Fruit fly (Drosophila melanogaster) whole organism, embryonic: Measurements from ENCODE around the gene CG34288.

Source experiments
- Abd-B ChIP-seq: fragments of 200-800 bp; sonication (Bioruptor generic); optimal IDR thresholded peaks from 2 replicates; lab custom pipeline; 2018; ENCODE audit warnings: missing biosample characterization, mild to moderate bottlenecking, missing genetic modification characterization, moderate library complexity
- Atf3 ChIP-seq: fragments of 200-800 bp; sonication (Bioruptor generic); optimal IDR thresholded peaks from 3 replicates; lab custom pipeline; 2016; ENCODE audit warnings: missing biosample characterization, missing genetic modification characterization
- Bteb2 ChIP-seq: fragments of 200-800 bp; sonication (Bioruptor generic); optimal IDR thresholded peaks from 2 replicates; lab custom pipeline; 2016; ENCODE audit warnings: missing biosample characterization, missing genetic modification characterization
- CG10147 ChIP-seq: fragments of 200-800 bp; sonication (Bioruptor generic); optimal IDR thresholded peaks from 2 replicates; lab custom pipeline; 2019; ENCODE audit warnings: missing biosample characterization, mild to moderate bottlenecking, missing genetic modification characterization, moderate library complexity
- CG11247 ChIP-seq: fragments of 200-800 bp; sonication (Bioruptor generic); IDR thresholded peaks from 2 replicates; pipeline ENCODE4 v1.3.6; 2022; ENCODE audit warnings: missing biosample characterization, missing genetic modification characterization
- CG14860 ChIP-seq: fragments of 200-800 bp; sonication (Bioruptor generic); IDR thresholded peaks from 3 replicates; pipeline ENCODE4 v1.3.6; 2022; ENCODE audit warnings: missing biosample characterization, missing genetic modification characterization; ENCODE audit not compliant: partially characterized antibody
- CG17328 ChIP-seq: fragments of 200-800 bp; sonication (Bioruptor generic); IDR thresholded peaks from 2 replicates; pipeline ENCODE4 v1.3.6; 2022; ENCODE audit warnings: missing biosample characterization, missing genetic modification characterization
- CG18764 ChIP-seq: fragments of 200-800 bp; sonication (Bioruptor generic); optimal IDR thresholded peaks from 3 replicates; lab custom pipeline; 2016; ENCODE audit warnings: missing biosample characterization, missing genetic modification characterization
- CG2889 ChIP-seq: fragments of 200-800 bp; sonication (Bioruptor generic); IDR thresholded peaks from 3 replicates; pipeline ENCODE4 v1.3.6; 2022; ENCODE audit warnings: missing biosample characterization, missing genetic modification characterization
- CG31224 ChIP-seq: fragments of 200-800 bp; sonication (Bioruptor generic); IDR thresholded peaks from 2 replicates; pipeline ENCODE4 v1.3.6; 2022; ENCODE audit warnings: missing biosample characterization, missing genetic modification characterization
- CG34224 ChIP-seq: fragments of 200-800 bp; sonication (Bioruptor generic); IDR thresholded peaks from 3 replicates; pipeline ENCODE4 v1.3.6; 2022; ENCODE audit warnings: missing biosample characterization, missing genetic modification characterization; ENCODE audit not compliant: partially characterized antibody
- CG4730 ChIP-seq: fragments of 200-800 bp; sonication (Bioruptor generic); IDR thresholded peaks from 2 replicates; pipeline ENCODE4 v1.3.6; 2022; ENCODE audit warnings: missing biosample characterization, missing genetic modification characterization
- CG6175 ChIP-seq: fragments of 200-800 bp; sonication (Bioruptor generic); IDR thresholded peaks from 3 replicates; pipeline ENCODE4 v1.3.6; 2022; ENCODE audit warnings: missing biosample characterization, missing genetic modification characterization
- CG6689 ChIP-seq: fragments of 200-800 bp; sonication (Bioruptor generic); IDR thresholded peaks from 2 replicates; pipeline ENCODE4 v1.3.6; 2022; ENCODE audit warnings: missing biosample characterization, missing genetic modification characterization
- CG6791 ChIP-seq: fragments of 200-800 bp; sonication (Bioruptor generic); IDR thresholded peaks from 3 replicates; pipeline ENCODE4 v1.3.6; 2022; ENCODE audit warnings: missing biosample characterization, missing genetic modification characterization; ENCODE audit not compliant: partially characterized antibody
- CG6813 ChIP-seq: fragments of 200-800 bp; sonication (Bioruptor generic); optimal IDR thresholded peaks from 2 replicates; lab custom pipeline; 2017; ENCODE audit warnings: missing biosample characterization, missing genetic modification characterization, mild to moderate bottlenecking, moderate library complexity, missing genetic modification reagents
- CG8944 ChIP-seq: fragments of 200-800 bp; sonication (Bioruptor generic); optimal IDR thresholded peaks from 3 replicates; lab custom pipeline; 2016; ENCODE audit warnings: missing biosample characterization, missing genetic modification characterization
- CG9215 ChIP-seq: fragments of 200-800 bp; sonication (Bioruptor generic); IDR thresholded peaks from 2 replicates; pipeline ENCODE4 v1.3.6; 2022; ENCODE audit warnings: missing biosample characterization, missing genetic modification characterization
- CoRest ChIP-seq: fragments of 200-800 bp; sonication (Bioruptor generic); optimal IDR thresholded peaks from 3 replicates; lab custom pipeline; 2018; ENCODE audit warnings: missing biosample characterization, mild to moderate bottlenecking, missing genetic modification characterization, moderate library complexity
- D19A ChIP-seq: fragments of 200-800 bp; optimal IDR thresholded peaks from 3 replicates; lab custom pipeline; 2019; ENCODE audit warnings: missing biosample characterization, mild to moderate bottlenecking, missing genetic modification characterization, moderate library complexity
- Dfd ChIP-seq, 2 experiments: fragments of >200 bp; optimal IDR thresholded peaks; 2 replicates each; lab custom pipeline; 2017; ENCODE audit warnings: missing biosample characterization in 2 of 2, missing genetic modification characterization in 2 of 2
- Ets97D ChIP-seq: fragments of 200-800 bp; sonication (Bioruptor generic); optimal IDR thresholded peaks from 3 replicates; lab custom pipeline; 2016; ENCODE audit warnings: missing biosample characterization, missing genetic modification characterization
- Fer3 ChIP-seq: fragments of 200-800 bp; sonication (Bioruptor generic); optimal IDR thresholded peaks from 2 replicates; lab custom pipeline; 2018; ENCODE audit warnings: missing biosample characterization, mild to moderate bottlenecking, missing genetic modification characterization, moderate library complexity
- HHEX ChIP-seq: fragments of 200-800 bp; sonication (Bioruptor generic); optimal IDR thresholded peaks from 3 replicates; lab custom pipeline; 2017; ENCODE audit warnings: missing biosample characterization, mild to moderate bottlenecking, missing genetic modification characterization, missing genetic modification reagents
- HLH54F ChIP-seq: fragments of 200-800 bp; sonication (Bioruptor generic); optimal IDR thresholded peaks from 3 replicates; lab custom pipeline; 2016; ENCODE audit warnings: missing biosample characterization, missing genetic modification characterization
- Hmx ChIP-seq: fragments of 200-800 bp; sonication (Bioruptor generic); optimal IDR thresholded peaks from 2 replicates; lab custom pipeline; 2016; ENCODE audit warnings: missing biosample characterization, missing genetic modification characterization
- Kr ChIP-seq: fragments of 200-800 bp; sonication (Bioruptor generic); optimal IDR thresholded peaks from 2 replicates; lab custom pipeline; 2017; ENCODE audit warnings: missing biosample characterization, mild to moderate bottlenecking, missing genetic modification characterization
- Lpt ChIP-seq: fragments of >200 bp; optimal IDR thresholded peaks from 2 replicates; lab custom pipeline; 2018; ENCODE audit warnings: missing biosample characterization, missing genetic modification characterization
- Mrtf ChIP-seq: fragments of 200-800 bp; sonication (Bioruptor generic); IDR thresholded peaks from 3 replicates; pipeline ENCODE4 v1.3.6; 2022; ENCODE audit warnings: missing biosample characterization, missing genetic modification characterization
- Nf-YB ChIP-seq: fragments of 200-800 bp; sonication (Bioruptor generic); optimal IDR thresholded peaks from 3 replicates; lab custom pipeline; 2019; ENCODE audit warnings: missing biosample characterization, mild to moderate bottlenecking, missing genetic modification characterization, moderate library complexity
- Nf-YC ChIP-seq: fragments of 200-800 bp; optimal IDR thresholded peaks from 3 replicates; lab custom pipeline; 2019; ENCODE audit warnings: missing biosample characterization, mild to moderate bottlenecking, missing genetic modification characterization, moderate library complexity
- Oaz ChIP-seq: fragments of 200-800 bp; sonication (Bioruptor generic); IDR thresholded peaks from 2 replicates; pipeline ENCODE4 v1.3.6; 2022; ENCODE audit warnings: missing biosample characterization, missing genetic modification characterization
- Opbp ChIP-seq: fragments of 200-800 bp; sonication (Bioruptor generic); IDR thresholded peaks from 3 replicates; pipeline ENCODE4 v1.3.6; 2022; ENCODE audit warnings: missing biosample characterization, missing genetic modification characterization; ENCODE audit not compliant: partially characterized antibody
- Sox100B ChIP-seq: fragments of 200-800 bp; sonication (Bioruptor generic); optimal IDR thresholded peaks from 3 replicates; lab custom pipeline; 2018; ENCODE audit warnings: missing biosample characterization, mild to moderate bottlenecking, missing genetic modification characterization
- Spps ChIP-seq: fragments of 200-800 bp; sonication (Bioruptor generic); optimal IDR thresholded peaks from 2 replicates; lab custom pipeline; 2018; ENCODE audit warnings: missing biosample characterization, mild to moderate bottlenecking, missing genetic modification characterization
- Taf1 ChIP-seq: fragments of 200-800 bp; sonication (Bioruptor generic); IDR thresholded peaks from 2 replicates; pipeline ENCODE4 v1.3.6; 2022; ENCODE audit warnings: missing biosample characterization, missing genetic modification characterization
- ap ChIP-seq: fragments of 200-800 bp; sonication (Bioruptor generic); IDR thresholded peaks from 2 replicates; pipeline ENCODE4 v1.3.6; 2022; ENCODE audit warnings: missing biosample characterization, missing genetic modification characterization
- bsh ChIP-seq, 2 experiments: fragments of 200-800 bp; sonication (Bioruptor generic); optimal IDR thresholded peaks; 2 replicates each; lab custom pipeline; 2017 to 2018; ENCODE audit warnings: mild to moderate bottlenecking in 2 of 2, missing biosample characterization in 2 of 2, missing genetic modification characterization in 2 of 2, moderate library complexity in 1 of 2
- btn ChIP-seq: fragments of 200-800 bp; sonication (Bioruptor generic); optimal IDR thresholded peaks from 2 replicates; lab custom pipeline; 2016; ENCODE audit warnings: missing biosample characterization, missing genetic modification characterization
- cato ChIP-seq: fragments of 200-800 bp; sonication (Bioruptor generic); optimal IDR thresholded peaks from 2 replicates; lab custom pipeline; 2016; ENCODE audit warnings: missing biosample characterization, missing genetic modification characterization, borderline replicate concordance
- crc ChIP-seq: fragments of 200-800 bp; sonication (Bioruptor generic); optimal IDR thresholded peaks from 2 replicates; lab custom pipeline; 2016; ENCODE audit warnings: missing biosample characterization, missing genetic modification characterization
- crol ChIP-seq: fragments of 200-800 bp; sonication (Bioruptor generic); IDR thresholded peaks from 2 replicates; pipeline ENCODE4 v1.3.6; 2022; ENCODE audit warnings: missing biosample characterization, missing genetic modification characterization
- dpn ChIP-seq, 2 experiments: fragments of 200-800 bp; sonication (Bioruptor generic); optimal IDR thresholded peaks; 3 replicates each; lab custom pipeline; 2016; ENCODE audit warnings: missing biosample characterization in 2 of 2, missing genetic modification characterization in 2 of 2
- fd102C ChIP-seq: fragments of 200-800 bp; sonication (Bioruptor generic); optimal IDR thresholded peaks from 2 replicates; lab custom pipeline; 2018; ENCODE audit warnings: missing biosample characterization, mild to moderate bottlenecking, missing genetic modification characterization, moderate library complexity
- fru ChIP-seq: fragments of >200 bp; optimal IDR thresholded peaks from 2 replicates; lab custom pipeline; 2017
- grau ChIP-seq: fragments of 200-800 bp; optimal IDR thresholded peaks from 3 replicates; lab custom pipeline; 2019; ENCODE audit warnings: missing biosample characterization, mild to moderate bottlenecking, missing genetic modification characterization, moderate library complexity
- hbn ChIP-seq: fragments of 200-800 bp; sonication (Bioruptor generic); IDR thresholded peaks from 2 replicates; pipeline ENCODE4 v1.3.6; 2022; ENCODE audit warnings: missing biosample characterization, missing genetic modification characterization; ENCODE audit not compliant: partially characterized antibody
- nmo ChIP-seq: fragments of 200-800 bp; sonication (Bioruptor generic); optimal IDR thresholded peaks from 2 replicates; lab custom pipeline; 2018; ENCODE audit warnings: missing biosample characterization, mild to moderate bottlenecking, missing genetic modification characterization, moderate library complexity
- org-1 ChIP-seq: fragments of 200-800 bp; sonication (Bioruptor generic); optimal IDR thresholded peaks from 2 replicates; lab custom pipeline; 2017; ENCODE audit warnings: missing biosample characterization, missing genetic modification characterization
- peb ChIP-seq: fragments of 200-800 bp; sonication (Bioruptor generic); IDR thresholded peaks from 2 replicates; pipeline ENCODE4 v1.3.6; 2022; ENCODE audit warnings: missing biosample characterization, missing genetic modification characterization
- psq ChIP-seq: fragments of 200-800 bp; sonication (Bioruptor generic); optimal IDR thresholded peaks from 2 replicates; lab custom pipeline; 2017; ENCODE audit warnings: missing biosample characterization, missing genetic modification characterization
- vfl ChIP-seq: fragments of 200-800 bp; sonication (Bioruptor generic); optimal IDR thresholded peaks from 2 replicates; lab custom pipeline; 2016; ENCODE audit warnings: missing biosample characterization, missing genetic modification characterization

Gene CG34288

DNA sequence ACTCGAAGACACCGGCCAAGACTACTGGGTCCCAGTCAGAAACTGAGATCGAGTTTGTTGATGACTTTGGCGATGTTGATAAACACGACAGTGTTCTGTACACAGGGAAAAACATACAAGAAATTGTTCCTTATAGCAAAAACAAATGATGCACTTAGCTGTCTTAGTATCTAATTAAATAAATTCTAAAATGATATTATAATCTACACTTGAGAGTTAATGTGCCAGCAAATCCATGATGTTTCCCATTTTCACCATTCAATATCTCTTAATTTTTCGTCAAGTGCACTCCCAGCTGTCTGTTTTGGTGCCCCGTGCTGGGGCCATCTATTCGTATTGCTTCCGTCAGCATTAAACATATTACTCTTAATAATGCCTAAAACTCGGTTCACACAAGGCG lies 46.8 kb downstream of the CG34288 start (continued):
- TF ChIP-seq psq (GFP tag; lab: Kevin White, UChicago): no peak
- TF ChIP-seq Spps: no peak
- peak; percentile 34 for TF ChIP-seq nmo (GFP tag; lab: Kevin White, UChicago)
- peak; percentile 62; the same call in 2 of the 3 replicates for TF ChIP-seq Mrtf (GFP tag; lab: Robert Waterston, UW)
- TF ChIP-seq CG6689 (GFP tag; lab: Robert Waterston, UW): peak; percentile 43
- TF ChIP-seq Dfd (GFP tag; optimal IDR thresholded peaks at IDR 0.05; lab: Kevin White, UChicago): no peak
- no peak for TF ChIP-seq Kr
- TF ChIP-seq CG31224: peak; percentile 42; the same call in 1 of the 2 replicates
- no peak for TF ChIP-seq CG14860
- no peak for TF ChIP-seq Hmx (GFP tag; lab: Kevin White, UChicago)
- TF ChIP-seq Oaz (GFP tag; lab: Robert Waterston, UW): no peak
- no peak for TF ChIP-seq vfl (GFP tag; lab: Kevin White, UChicago)
- TF ChIP-seq grau: no peak
- no peak for TF ChIP-seq CG4730 (GFP tag; lab: Robert Waterston, UW)
- no peak for TF ChIP-seq Lpt (GFP tag; lab: Kevin White, UChicago)
- no peak for TF ChIP-seq cato (GFP tag; lab: Kevin White, UChicago)
- TF ChIP-seq Ets97D (GFP tag; lab: Kevin White, UChicago): no peak
- TF ChIP-seq CoRest (tag; lab: Kevin White, UChicago): peak; percentile 18
- no peak for TF ChIP-seq crol (GFP tag; lab: Robert Waterston, UW)
- TF ChIP-seq HLH54F (GFP tag; lab: Kevin White, UChicago): no peak
- no peak for TF ChIP-seq CG18764 (GFP tag; lab: Kevin White, UChicago)
- peak; percentile 30 for TF ChIP-seq Abd-B
- no peak for TF ChIP-seq Bteb2
- peak; percentile 42; the same call in 1 of the 2 replicates for TF ChIP-seq CG17328
- TF ChIP-seq crc (GFP tag; lab: Kevin White, UChicago): no peak
- no peak for TF ChIP-seq Nf-YC
- no peak for TF ChIP-seq btn (GFP tag; lab: Kevin White, UChicago)
- no peak for TF ChIP-seq CG8944
- TF ChIP-seq ap: no peak
- TF ChIP-seq fd102C (GFP tag; lab: Kevin White, UChicago): no peak
- TF ChIP-seq bsh (GFP tag; optimal IDR thresholded peaks at IDR 0.05; lab: Kevin White, UChicago): peak; percentile 14 to 58
- TF ChIP-seq Fer3 (tag; lab: Kevin White, UChicago): no peak
- TF ChIP-seq CG6175 (GFP tag; lab: Robert Waterston, UW): no peak
- TF ChIP-seq Nf-YB (GFP tag; lab: Kevin White, UChicago): no peak
- TF ChIP-seq D19A (tag; lab: Kevin White, UChicago): no peak
- TF ChIP-seq org-1 (GFP tag; lab: Kevin White, UChicago): no peak
- peak; percentile 26; the same call in 1 of the 2 replicates for TF ChIP-seq CG9215 (GFP tag; lab: Robert Waterston, UW)
- TF ChIP-seq dpn (GFP tag; optimal IDR thresholded peaks at IDR 0.05; lab: Kevin White, UChicago): peak in 1 of 2 experiments; percentile 3
- TF ChIP-seq hbn (GFP tag; lab: Robert Waterston, UW): no peak
- TF ChIP-seq CG34224 (GFP tag; lab: Robert Waterston, UW): no peak
- TF ChIP-seq Opbp (GFP tag; lab: Robert Waterston, UW): no peak
- TF ChIP-seq Taf1 (GFP tag; lab: Robert Waterston, UW): peak; percentile 55
- TF ChIP-seq CG11247: no peak; the same call in 1 of the 2 replicates
- no peak for TF ChIP-seq CG6791 (GFP tag; lab: Robert Waterston, UW)
- no peak for TF ChIP-seq Sox100B (GFP tag; lab: Kevin White, UChicago)
- no peak for TF ChIP-seq CG6813
- no peak for TF ChIP-seq Atf3 (GFP tag; lab: Kevin White, UChicago)
- no peak for TF ChIP-seq CG10147 (GFP tag; lab: Kevin White, UChicago)
- no peak for TF ChIP-seq peb
- TF ChIP-seq fru (lab: Kevin White, UChicago): no peak
- TF ChIP-seq HHEX: peak; percentile 23
- 0 out of 3 replicates have a peak, but pooled peaks have one; percentile 8 for TF ChIP-seq CG2889 (GFP tag; lab: Robert Waterston, UW)
